Worm (Caenorhabditis elegans): ENCODE measurements around the gene F54D5.4.

Gene F54D5.4

DNA sequence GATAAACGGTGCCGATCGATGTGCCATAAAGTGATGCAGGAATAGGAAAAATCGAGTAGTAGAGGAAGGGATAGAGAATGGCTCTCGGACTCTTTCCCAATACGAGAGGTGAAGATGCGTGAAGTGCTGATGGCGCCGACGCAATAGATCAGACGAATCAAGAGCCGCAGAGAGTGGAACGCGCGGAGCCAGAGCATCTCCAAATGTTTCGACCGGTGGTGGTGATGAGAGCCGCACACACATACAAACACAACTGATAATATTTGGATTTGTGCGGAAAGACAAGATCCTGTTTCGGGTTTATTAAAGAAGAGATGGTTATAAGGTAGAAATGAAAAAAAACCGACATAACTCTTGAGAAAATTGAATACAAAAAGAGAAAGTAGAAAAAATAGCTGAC, 5.5 kb upstream of the F54D5.4 start, which contains the start of gene F54D5.15:
Gene F54D5.15, minus strand, starts transcription at position 101 of the 400 bp plus-strand sequence.
- TF ChIP-seq pha-4 (tag; optimal IDR thresholded peaks at IDR 0.05): no peak
- no peak for TF ChIP-seq hlh-8 (tag; optimal IDR thresholded peaks at IDR 0.05)
- no peak for TF ChIP-seq fkh-6 (tag; optimal IDR thresholded peaks at IDR 0.05)
- TF ChIP-seq pros-1 (tag; optimal IDR thresholded peaks at IDR 0.05): no peak
- TF ChIP-seq hlh-13 (GFP tag; optimal IDR thresholded peaks at IDR 0.05): no peak
- TF ChIP-seq ceh-14 (tag; optimal IDR thresholded peaks at IDR 0.05): no peak
- TF ChIP-seq zip-5 (tag; optimal IDR thresholded peaks at IDR 0.05): no peak
- no peak for TF ChIP-seq lim-6 (tag; optimal IDR thresholded peaks at IDR 0.05)
- no peak for TF ChIP-seq elt-4 (tag; optimal IDR thresholded peaks at IDR 0.05)
- TF ChIP-seq nfya-1 (tag; optimal IDR thresholded peaks at IDR 0.05): no peak
- no peak for TF ChIP-seq ceh-48 (tag; optimal IDR thresholded peaks at IDR 0.05)
- no peak for TF ChIP-seq madf-2 (tag; optimal IDR thresholded peaks at IDR 0.05)
- TF ChIP-seq eyg-1 (tag; optimal IDR thresholded peaks at IDR 0.05): no peak
- no peak for TF ChIP-seq nhr-11 (tag; optimal IDR thresholded peaks at IDR 0.05)

DNA sequence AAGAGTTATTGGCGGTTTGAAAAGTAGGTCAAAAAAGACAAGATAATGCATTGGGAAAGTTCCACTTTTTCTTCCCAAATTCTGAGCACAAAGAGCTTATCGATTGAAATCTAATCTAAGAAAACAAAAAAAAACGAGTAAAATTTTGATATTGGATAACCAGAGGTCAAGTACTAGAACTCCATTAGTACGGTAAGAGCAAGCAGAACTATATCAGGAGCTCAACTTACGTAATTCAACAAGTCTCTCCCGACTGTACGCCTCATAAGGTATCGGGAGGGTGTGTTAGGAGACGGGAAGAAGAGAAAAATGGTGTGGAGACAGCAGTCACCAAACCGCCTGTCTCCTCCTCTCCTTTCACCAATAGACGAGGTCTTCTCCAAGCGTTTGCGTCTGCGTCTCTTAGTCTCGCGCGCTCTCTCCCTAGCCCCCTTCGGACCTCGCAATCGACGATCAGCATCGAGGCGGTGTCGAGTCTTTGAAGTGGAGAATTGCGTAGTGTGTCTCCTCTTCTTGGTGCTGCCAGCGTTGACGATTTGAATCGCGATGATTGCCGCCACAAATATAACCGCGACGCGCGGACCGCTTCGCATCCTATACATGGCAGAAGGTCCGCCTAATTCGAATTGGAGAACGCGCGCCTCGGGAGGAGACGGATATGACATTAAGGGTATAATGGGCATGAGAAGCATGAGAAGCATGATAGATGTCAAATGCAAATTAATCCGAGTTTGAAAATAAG, 2.5 kb upstream of the F54D5.4 start, which contains the start of gene F54D5.5:
Gene F54D5.5, minus strand, starts transcription at position 51 of the 742 bp plus-strand sequence.
- no peak for TF ChIP-seq ets-4 (tag; optimal IDR thresholded peaks at IDR 0.05)
- TF ChIP-seq C38D4.7 (GFP tag; optimal IDR thresholded peaks at IDR 0.05): no peak
- TF ChIP-seq ttx-3 (tag; optimal IDR thresholded peaks at IDR 0.05): no peak
- peak; percentile 77 for TF ChIP-seq tbx-2 (tag; optimal IDR thresholded peaks at IDR 0.05)
- no peak for TF ChIP-seq pat-9 (tag; optimal IDR thresholded peaks at IDR 0.05)
- no peak for TF ChIP-seq C08G9.2 (tag; optimal IDR thresholded peaks at IDR 0.05)
- TF ChIP-seq rnt-1 (tag; optimal IDR thresholded peaks at IDR 0.05): peak; percentile 58
- no peak for TF ChIP-seq ceh-18 (tag; optimal IDR thresholded peaks at IDR 0.05)
- peak; percentile 87 for TF ChIP-seq unc-42 (tag; optimal IDR thresholded peaks at IDR 0.05)
- peak; percentile 76 for TF ChIP-seq ceh-14 (tag; optimal IDR thresholded peaks at IDR 0.05)
- TF ChIP-seq ref-2 (tag; optimal IDR thresholded peaks at IDR 0.05): peak; percentile 66
- TF ChIP-seq hlh-15 (tag; optimal IDR thresholded peaks at IDR 0.05): no peak
- no peak for TF ChIP-seq nhr-232 (tag; optimal IDR thresholded peaks at IDR 0.05)
- peak; percentile 82 for TF ChIP-seq nfya-1 (tag; optimal IDR thresholded peaks at IDR 0.05)
- TF ChIP-seq dmd-4 (tag; optimal IDR thresholded peaks at IDR 0.05; ENCODE audit: borderline replicate concordance): peak; percentile 33
- no peak for TF ChIP-seq madf-2 (tag; optimal IDR thresholded peaks at IDR 0.05)
- peak; percentile 34 for TF ChIP-seq sdc-2 (tag; optimal IDR thresholded peaks at IDR 0.05)
- peak; percentile 17 for TF ChIP-seq pros-1 (tag; optimal IDR thresholded peaks at IDR 0.05)
- TF ChIP-seq fax-1 (tag; optimal IDR thresholded peaks at IDR 0.05): no peak
- peak; percentile 9 for TF ChIP-seq tbx-7 (tag; optimal IDR thresholded peaks at IDR 0.05)
- peak; percentile 89 for TF ChIP-seq ceh-31 (tag; optimal IDR thresholded peaks at IDR 0.05)
- peak; percentile 68 for TF ChIP-seq ceh-34 (tag; optimal IDR thresholded peaks at IDR 0.05)
- TF ChIP-seq pha-2 (tag; optimal IDR thresholded peaks at IDR 0.05): no peak
- TF ChIP-seq hlh-30 (tag; optimal IDR thresholded peaks at IDR 0.05; ENCODE audit: insufficient read depth): peak; percentile 59
- no peak for TF ChIP-seq hlh-8 (tag; optimal IDR thresholded peaks at IDR 0.05)

DNA sequence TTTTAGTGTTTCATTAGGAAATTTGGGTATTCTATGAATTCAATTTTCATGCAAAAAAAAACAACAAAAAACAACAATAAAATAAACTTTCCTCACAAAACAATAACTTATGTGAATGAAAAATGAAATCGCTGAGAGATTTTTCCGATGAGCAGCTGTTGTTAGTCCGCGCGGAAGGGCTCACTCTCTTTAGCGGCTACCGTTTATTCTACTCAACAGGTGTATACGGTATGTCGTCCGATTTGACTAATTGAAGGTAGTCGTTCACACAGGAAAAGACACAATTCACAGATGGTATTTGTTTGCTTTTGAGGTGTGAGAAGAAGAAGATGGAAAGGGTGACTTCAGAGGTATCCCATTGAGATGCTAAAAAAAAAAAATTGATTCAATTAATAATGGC, 948 bp upstream of the F54D5.4 start:
- no peak for TF ChIP-seq nfya-1 (tag; optimal IDR thresholded peaks at IDR 0.05)
- no peak for TF ChIP-seq lin-11 (tag; optimal IDR thresholded peaks at IDR 0.05)
- TF ChIP-seq fkh-10 (GFP tag; optimal IDR thresholded peaks at IDR 0.05): no peak

DNA sequence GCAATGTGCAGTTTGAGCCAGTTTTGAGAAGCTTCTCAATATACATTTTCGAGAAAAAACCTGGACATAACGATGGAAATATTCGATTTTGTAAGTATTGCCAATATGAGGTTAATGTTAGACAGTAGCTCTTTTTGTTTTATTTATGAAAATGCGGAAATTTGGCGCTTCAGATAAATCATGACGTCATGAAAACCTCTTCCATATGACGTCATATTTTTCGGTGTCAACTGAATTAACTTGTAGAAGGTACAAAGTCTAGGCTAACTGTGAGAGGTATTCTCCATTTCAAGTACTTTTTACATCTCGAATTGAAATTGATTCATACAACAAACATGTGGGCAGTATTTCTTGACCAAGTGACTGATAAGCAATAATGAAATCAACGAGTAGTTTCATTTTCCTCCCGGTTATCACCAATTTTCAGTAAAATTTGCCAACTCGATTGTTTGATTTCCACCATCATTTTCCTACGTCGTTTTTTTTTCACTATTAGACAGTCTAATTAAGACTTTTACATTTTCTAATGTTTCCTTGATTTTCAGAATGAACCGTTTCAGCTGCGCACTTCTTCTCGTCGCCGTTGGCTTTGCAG, 1.7 kb downstream of the F54D5.4 start, which contains the start of gene F54D5.3:
Gene F54D5.3, plus strand, starts transcription at position 546 of the 595 bp plus-strand sequence.
- TF ChIP-seq ahr-1 (tag; optimal IDR thresholded peaks at IDR 0.05) (no peak), K02D7.2 (tag; optimal IDR thresholded peaks at IDR 0.05) (no peak), unc-3 (GFP tag; conservative IDR thresholded peaks at IDR 0.05) (no peak), unc-3 (tag; optimal IDR thresholded peaks at IDR 0.05) (no peak), ceh-34 (tag; optimal IDR thresholded peaks at IDR 0.05) (no peak), npax-4 (tag; optimal IDR thresholded peaks at IDR 0.05) (no peak), madf-2 (tag; optimal IDR thresholded peaks at IDR 0.05) (no peak), nhr-11 (tag; optimal IDR thresholded peaks at IDR 0.05) (no peak), tbx-2 (tag; optimal IDR thresholded peaks at IDR 0.05) (no peak), unc-42 (tag; optimal IDR thresholded peaks at IDR 0.05) (no peak), mec-3 (tag; optimal IDR thresholded peaks at IDR 0.05; ENCODE audit: borderline replicate concordance) (no peak), fax-1 (tag; optimal IDR thresholded peaks at IDR 0.05) (no peak), pag-3 (tag; optimal IDR thresholded peaks at IDR 0.05; ENCODE audit: borderline replicate concordance) (no peak), pros-1 (tag; optimal IDR thresholded peaks at IDR 0.05) (no peak)

All from whole organism, late embryonic.